Fruit fly (Drosophila melanogaster) Kc167 (cell line): Measurements from ENCODE around the gene spdi.

Source experiments
- Sin3A ChIP-seq: fragments of >200 bp; optimal IDR thresholded peaks from 2 replicates; lab custom pipeline; 2018; ENCODE audit warnings: missing external identifiers
- insv ChIP-seq: fragments of >200 bp; optimal IDR thresholded peaks from 3 replicates; lab custom pipeline; 2018; ENCODE audit warnings: missing external identifiers
- psq ChIP-seq: fragments of >200 bp; optimal IDR thresholded peaks from 2 replicates; lab custom pipeline; 2017; ENCODE audit warnings: missing external identifiers

DNA sequence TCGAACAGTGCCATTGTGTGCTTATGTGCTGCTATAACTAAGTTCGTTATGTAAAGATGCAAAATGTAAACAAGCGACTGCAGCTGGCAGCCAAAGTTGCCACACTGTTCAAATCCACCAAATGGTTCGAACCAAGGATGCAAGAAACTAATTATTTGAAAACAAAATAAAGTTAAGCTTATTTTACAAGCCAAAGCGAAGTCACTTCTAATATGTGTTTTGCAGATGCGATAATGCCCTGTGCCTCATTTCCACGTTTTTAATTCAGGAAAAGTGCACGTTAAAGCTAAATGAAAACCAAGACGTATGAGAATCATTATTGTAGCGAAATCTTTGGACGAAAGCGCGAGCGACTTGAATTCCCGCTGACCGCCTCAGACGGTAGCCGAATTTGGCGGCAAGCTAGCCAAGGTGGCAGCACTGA lies 1.1 kb upstream of the spdi start, which contains the start of the genes CG13365 and Vsp37A:
- no peak for TF ChIP-seq insv (lab: Kevin White, UChicago)
- TF ChIP-seq psq (lab: Kevin White, UChicago): no peak
- TF ChIP-seq Sin3A (lab: Kevin White, UChicago): no peak
